Worm (Caenorhabditis elegans) whole organism, young adult: ENCODE results near the gene sde-2.

Experiments
- B0035.1 ChIP-seq: sonication (generic microtip); optimal IDR thresholded peaks from 2 replicates; lab custom pipeline; 2016; ENCODE audit warnings: missing genetic modification characterization, mild to moderate bottlenecking, missing compliant biosample characterization, missing genotype, missing genetic modification reagents
- C06A6.2 ChIP-seq: fragments of 200-800 bp; sonication (Bioruptor generic); conservative IDR thresholded peaks from 2 replicates; pipeline ENCODE4 v1.3.6; 2022; ENCODE audit warnings: missing genetic modification characterization, missing compliant biosample characterization
- C17E4.6 ChIP-seq: fragments of 200-800 bp; sonication (Bioruptor generic); IDR thresholded peaks from 2 replicates; pipeline ENCODE4 v1.3.6; 2022; ENCODE audit warnings: missing genetic modification reagents, missing genetic modification characterization, missing compliant biosample characterization
- D2030.7 ChIP-seq: fragments of 200-800 bp; sonication (Bioruptor generic); IDR thresholded peaks from 2 replicates; pipeline ENCODE4 v1.3.6; 2022; ENCODE audit warnings: missing genetic modification reagents, missing genetic modification characterization, missing compliant biosample characterization
- F57A8.1 ChIP-seq: fragments of 200-800 bp; sonication (Bioruptor generic); optimal IDR thresholded peaks from 2 replicates; lab custom pipeline; 2018; ENCODE audit warnings: mild to moderate bottlenecking, missing genetic modification characterization, moderate library complexity, missing compliant biosample characterization
- Y53G8AR.9 ChIP-seq: fragments of 200-800 bp; sonication (Bioruptor generic); conservative IDR thresholded peaks from 2 replicates; pipeline ENCODE4 v1.3.6; 2022; ENCODE audit warnings: missing genetic modification reagents, missing genetic modification characterization, missing compliant biosample characterization
- ZK185.1 ChIP-seq: sonication (generic microtip); optimal IDR thresholded peaks from 2 replicates; lab custom pipeline; 2016; ENCODE audit warnings: mild to moderate bottlenecking, missing genetic modification characterization, missing compliant biosample characterization; ENCODE audit not compliant: poor library complexity, severe bottlenecking
- aptf-2 ChIP-seq: fragments of 200-800 bp; sonication (Bioruptor generic); conservative IDR thresholded peaks from 2 replicates; pipeline ENCODE4 v1.3.6; 2022; ENCODE audit warnings: missing genetic modification reagents, missing genetic modification characterization, missing compliant biosample characterization
- bed-1 ChIP-seq: fragments of 200-800 bp; sonication (Bioruptor generic); IDR thresholded peaks from 2 replicates; pipeline ENCODE4 v1.3.6; 2022; ENCODE audit warnings: missing genetic modification reagents, missing genetic modification characterization, missing compliant biosample characterization
- ceh-40 ChIP-seq: fragments of 200-800 bp; sonication (Bioruptor generic); IDR thresholded peaks from 2 replicates; pipeline ENCODE4 v1.3.6; 2022; ENCODE audit warnings: missing genetic modification characterization, missing compliant biosample characterization
- ceh-58 ChIP-seq: fragments of 200-800 bp; sonication (Bioruptor generic); IDR thresholded peaks from 2 replicates; pipeline ENCODE4 v1.3.6; 2022; ENCODE audit warnings: missing genetic modification characterization, missing compliant biosample characterization
- die-1 ChIP-seq: sonication (generic microtip); optimal IDR thresholded peaks from 2 replicates; lab custom pipeline; 2016; ENCODE audit warnings: missing genotype, mild to moderate bottlenecking, missing genetic modification characterization, missing compliant biosample characterization
- dpff-1 ChIP-seq: sonication (generic microtip); optimal IDR thresholded peaks from 2 replicates; lab custom pipeline; 2017; ENCODE audit warnings: mild to moderate bottlenecking, missing genetic modification characterization, missing compliant biosample characterization
- egl-44 ChIP-seq: fragments of 200-800 bp; sonication (Bioruptor generic); IDR thresholded peaks from 2 replicates; pipeline ENCODE4 v1.3.6; 2022; ENCODE audit warnings: missing genetic modification reagents, missing genetic modification characterization, missing compliant biosample characterization
- ekl-4 ChIP-seq: fragments of 200-800 bp; sonication (Bioruptor generic); IDR thresholded peaks from 2 replicates; pipeline ENCODE4 v1.3.6; 2022; ENCODE audit warnings: missing genetic modification reagents, missing genetic modification characterization, missing compliant biosample characterization
- ets-4 ChIP-seq: fragments of 200-800 bp; sonication (Bioruptor generic); optimal IDR thresholded peaks from 2 replicates; lab custom pipeline; 2018; ENCODE audit warnings: mild to moderate bottlenecking, missing genetic modification characterization, missing compliant biosample characterization
- hmg-20 ChIP-seq: fragments of 200-800 bp; sonication (Bioruptor generic); IDR thresholded peaks from 2 replicates; pipeline ENCODE4 v1.3.6; 2022; ENCODE audit warnings: missing genetic modification reagents, missing genetic modification characterization, missing compliant biosample characterization
- hrde-1 ChIP-seq: sonication (generic microtip); optimal IDR thresholded peaks from 2 replicates; lab custom pipeline; 2016; ENCODE audit warnings: missing genetic modification characterization, mild to moderate bottlenecking, missing compliant biosample characterization, moderate library complexity, missing genotype, missing genetic modification reagents, borderline replicate concordance
- hsf-1 ChIP-seq: fragments of 200-800 bp; sonication (Bioruptor generic); IDR thresholded peaks from 2 replicates; pipeline ENCODE4 v1.3.6; 2022; ENCODE audit warnings: missing genetic modification reagents, missing genetic modification characterization, missing compliant biosample characterization
- lag-1 ChIP-seq: fragments of 200-800 bp; sonication (Bioruptor generic); IDR thresholded peaks from 2 replicates; pipeline ENCODE4 v1.3.6; 2022; ENCODE audit warnings: missing genetic modification reagents, missing genetic modification characterization, missing compliant biosample characterization
- let-526 ChIP-seq: fragments of 200-800 bp; sonication (Bioruptor generic); IDR thresholded peaks from 2 replicates; pipeline ENCODE4 v1.3.6; 2022; ENCODE audit warnings: missing genetic modification reagents, missing genetic modification characterization, missing compliant biosample characterization
- let-607 ChIP-seq, 2 experiments: fragments of 200-800 bp in 1 of 2; sonication (Bioruptor generic) in 1 of 2; sonication (generic microtip) in 1 of 2; optimal IDR thresholded peaks; 2 replicates each; lab custom pipeline; 2016 to 2018; ENCODE audit warnings: mild to moderate bottlenecking in 2 of 2, missing compliant biosample characterization in 2 of 2, missing genetic modification characterization in 2 of 2, moderate library complexity in 2 of 2, missing genotype in 1 of 2
- lin-35 ChIP-seq, 3 experiments: fragments of 150-350 bp in 2 of 3; sonication (generic microtip) in 1 of 3; optimal IDR thresholded peaks; 2 replicates each; lab custom pipeline; 2014 to 2018; ENCODE audit warnings: missing biosample characterization in 3 of 3, missing genetic modification characterization in 3 of 3, missing genetic modification reagents in 3 of 3
- madf-10 ChIP-seq: sonication (generic microtip); optimal IDR thresholded peaks from 2 replicates; lab custom pipeline; 2016; ENCODE audit warnings: mild to moderate bottlenecking, missing genetic modification characterization, missing compliant biosample characterization
- madf-3 ChIP-seq: fragments of 200-800 bp; sonication (Bioruptor generic); IDR thresholded peaks from 2 replicates; pipeline ENCODE4 v1.3.6; 2022; ENCODE audit warnings: missing genetic modification reagents, missing genetic modification characterization, missing compliant biosample characterization
- madf-6 ChIP-seq: fragments of 200-800 bp; sonication (Bioruptor generic); IDR thresholded peaks from 2 replicates; pipeline ENCODE4 v1.3.6; 2022; ENCODE audit warnings: missing genetic modification reagents, missing genetic modification characterization, missing compliant biosample characterization
- madf-8 ChIP-seq: fragments of 200-800 bp; sonication (Bioruptor generic); conservative IDR thresholded peaks from 2 replicates; pipeline ENCODE4 v1.3.6; 2022; ENCODE audit warnings: missing genetic modification reagents, missing genetic modification characterization, missing compliant biosample characterization
- mes-4 ChIP-seq: sonication (generic microtip); optimal IDR thresholded peaks from 2 replicates; lab custom pipeline; 2016; ENCODE audit warnings: missing genotype, missing genetic modification characterization, missing compliant biosample characterization
- nfyb-1 ChIP-seq: fragments of 200-800 bp; sonication (Bioruptor generic); IDR thresholded peaks from 2 replicates; pipeline ENCODE4 v1.3.6; 2022; ENCODE audit warnings: missing genetic modification reagents, missing genetic modification characterization, missing compliant biosample characterization
- nhr-120 ChIP-seq: fragments of 200-800 bp; sonication (Bioruptor generic); IDR thresholded peaks from 2 replicates; pipeline ENCODE4 v1.3.6; 2022; ENCODE audit warnings: missing genetic modification characterization, missing compliant biosample characterization
- nhr-80 ChIP-seq: sonication (generic microtip); optimal IDR thresholded peaks from 2 replicates; lab custom pipeline; 2016; ENCODE audit warnings: missing genetic modification characterization, missing compliant biosample characterization
- pbrm-1 ChIP-seq: fragments of 200-800 bp; sonication (Bioruptor generic); IDR thresholded peaks from 2 replicates; pipeline ENCODE4 v1.3.6; 2022; ENCODE audit warnings: missing genetic modification reagents, missing genetic modification characterization, missing compliant biosample characterization
- rcor-1 ChIP-seq: fragments of 200-800 bp; sonication (Bioruptor generic); IDR thresholded peaks from 2 replicates; pipeline ENCODE4 v1.3.6; 2022; ENCODE audit warnings: missing genetic modification reagents, missing genetic modification characterization, missing compliant biosample characterization
- rec-8 ChIP-seq, 2 experiments: sonication (generic microtip); optimal IDR thresholded peaks; 2 replicates each; lab custom pipeline; 2016; ENCODE audit warnings: mild to moderate bottlenecking in 2 of 2, missing genetic modification characterization in 2 of 2, missing genetic modification reagents in 2 of 2, missing genotype in 2 of 2, missing biosample characterization in 1 of 2, missing compliant biosample characterization in 1 of 2, moderate library complexity in 1 of 2
- repo-1 ChIP-seq: sonication (generic microtip); optimal IDR thresholded peaks from 2 replicates; lab custom pipeline; 2017; ENCODE audit warnings: mild to moderate bottlenecking, missing genetic modification characterization, missing compliant biosample characterization
- sea-2 ChIP-seq: fragments of 200-800 bp; sonication (Bioruptor generic); IDR thresholded peaks from 2 replicates; pipeline ENCODE4 v1.3.6; 2022; ENCODE audit warnings: missing genetic modification characterization, missing compliant biosample characterization
- sptf-2 ChIP-seq: fragments of 200-800 bp; sonication (Bioruptor generic); optimal IDR thresholded peaks from 2 replicates; lab custom pipeline; 2018; ENCODE audit warnings: mild to moderate bottlenecking, missing genetic modification characterization, missing compliant biosample characterization
- tlf-1 ChIP-seq: fragments of 200-800 bp; sonication (Bioruptor generic); optimal IDR thresholded peaks from 2 replicates; lab custom pipeline; 2018; ENCODE audit warnings: mild to moderate bottlenecking, missing genetic modification characterization, missing compliant biosample characterization
- ztf-25 ChIP-seq: fragments of 200-800 bp; sonication (Bioruptor generic); IDR thresholded peaks from 2 replicates; pipeline ENCODE4 v1.3.6; 2022; ENCODE audit warnings: missing genetic modification reagents, missing genetic modification characterization, missing compliant biosample characterization
- ztf-26 ChIP-seq: sonication (generic microtip); optimal IDR thresholded peaks from 2 replicates; lab custom pipeline; 2017; ENCODE audit warnings: missing genetic modification characterization, missing compliant biosample characterization
- ztf-28 ChIP-seq: fragments of 200-800 bp; sonication (Bioruptor generic); IDR thresholded peaks from 2 replicates; pipeline ENCODE4 v1.3.6; 2022; ENCODE audit warnings: missing genetic modification reagents, missing genetic modification characterization, missing compliant biosample characterization

The sde-2 gene

DNA sequence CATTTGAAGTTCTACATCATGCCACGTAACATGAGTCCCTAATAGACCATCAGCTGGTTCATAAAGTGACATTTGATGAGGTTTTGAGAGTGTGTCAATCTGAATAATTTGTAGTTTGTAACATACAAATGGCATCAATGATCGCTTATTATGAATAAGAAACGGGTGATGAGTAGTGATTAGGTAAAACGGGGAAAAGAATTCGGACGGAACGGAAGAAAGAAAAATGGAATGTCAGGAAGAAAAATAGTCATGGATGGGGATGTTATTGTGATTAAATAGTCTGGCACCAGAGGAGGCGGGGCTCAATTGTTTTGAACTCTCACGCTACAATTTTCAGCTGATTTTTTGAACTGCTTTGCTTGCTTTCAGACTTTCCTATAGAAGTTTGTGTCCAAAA lies 6.8 kb downstream of the sde-2 start, which contains the start of gene H37A05.2:
Gene H37A05.2 (minus strand): TSS at position 101 of the 400 bp plus-strand sequence.
- TF ChIP-seq ekl-4 (GFP tag; lab: Robert Waterston, UW): no peak
- no peak for TF ChIP-seq aptf-2 (GFP tag; lab: Robert Waterston, UW)
- no peak for TF ChIP-seq tlf-1 (GFP tag; lab: Kevin White, UChicago)

ce11 chrV:13636411-13636810 lies 9.0 kb downstream of the sde-2 start:
- TF ChIP-seq dpff-1 (tag; lab: Kevin White, UChicago) (no peak), F57A8.1 (GFP tag; lab: Kevin White, UChicago) (no peak), pbrm-1 (GFP tag; lab: Robert Waterston, UW) (no peak), rcor-1 (GFP tag; lab: Robert Waterston, UW) (no peak), Y53G8AR.9 (GFP tag; lab: Robert Waterston, UW) (no peak), rec-8 (tag; optimal IDR thresholded peaks at IDR 0.05; lab: Kevin White, UChicago) (no peak), bed-1 (GFP tag; lab: Robert Waterston, UW) (no peak), ceh-40 (GFP tag; lab: Robert Waterston, UW) (no peak), nhr-120 (GFP tag; lab: Robert Waterston, UW) (no peak), lin-35 (GFP tag; optimal IDR thresholded peaks at IDR 0.05; lab: Kevin White, UChicago) (no peak), mes-4 (tag; lab: Kevin White, UChicago) (no peak), ztf-25 (no peak), repo-1 (no peak), ztf-26 (tag; lab: Kevin White, UChicago) (no peak)

DNA sequence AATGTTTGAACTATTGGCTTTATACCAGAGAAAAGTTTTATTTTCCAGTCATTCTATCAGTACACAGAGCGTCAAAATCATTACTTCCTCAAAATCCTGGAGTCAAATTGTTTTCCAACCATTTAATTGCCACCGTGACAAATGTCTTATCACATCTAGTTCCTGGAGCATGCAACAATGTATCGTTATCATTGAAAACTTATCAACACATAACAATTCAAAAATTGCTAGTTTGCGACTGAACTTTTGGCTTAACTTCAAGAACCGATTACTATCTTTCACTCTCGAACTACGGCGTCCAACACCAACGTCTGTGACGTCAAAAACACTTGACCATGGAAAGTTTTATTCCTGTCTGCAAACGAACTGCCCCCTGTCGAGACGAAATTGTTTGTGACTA lies 10.7 kb downstream of the sde-2 start:
- TF ChIP-seq ceh-40 (GFP tag; lab: Robert Waterston, UW): no peak
- TF ChIP-seq ets-4 (GFP tag; lab: Kevin White, UChicago): peak; percentile 21
- no peak for TF ChIP-seq rec-8 (tag; optimal IDR thresholded peaks at IDR 0.05; lab: Kevin White, UChicago)
- peak; percentile 68 for TF ChIP-seq nhr-80 (tag; lab: Kevin White, UChicago)

DNA sequence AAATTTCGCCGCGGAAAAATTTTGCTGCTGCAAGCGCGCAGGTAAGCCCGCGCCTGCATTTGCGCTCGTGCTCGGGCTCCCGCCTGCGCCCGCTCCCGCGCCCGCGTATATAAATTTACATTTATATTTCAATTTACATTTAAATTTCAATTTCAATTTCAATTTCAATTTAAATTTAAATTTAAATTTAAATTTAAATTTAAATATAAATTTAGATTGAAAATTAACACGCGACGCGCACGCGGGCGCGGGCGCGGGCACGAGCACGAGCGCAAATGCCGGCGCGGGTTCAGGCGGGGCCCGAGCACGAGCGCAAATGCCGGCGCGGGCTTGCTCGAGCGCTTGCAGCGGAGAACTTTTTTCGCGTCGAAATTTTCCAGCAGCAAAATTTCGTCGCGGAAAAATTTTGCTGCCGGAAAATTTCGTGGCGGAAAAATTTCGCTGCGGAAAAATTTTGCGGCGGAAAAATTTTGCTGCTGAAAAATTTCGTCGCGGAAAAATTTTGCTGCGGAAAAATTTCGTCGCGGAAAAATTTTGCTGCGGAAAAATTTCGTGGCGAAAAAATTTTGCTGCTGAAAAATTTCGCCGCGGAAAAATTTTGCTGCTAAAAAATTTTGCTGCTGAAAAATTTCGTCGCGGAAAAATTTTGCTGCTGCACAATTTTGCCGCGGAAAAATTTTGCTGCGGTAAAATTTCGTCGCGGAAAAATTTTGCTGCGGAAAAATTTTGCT lies 18.6 kb downstream of the sde-2 start:
- 0 out of 2 replicates have a peak, but pooled peaks have one; percentile 4 for TF ChIP-seq ceh-58
- peak; percentile 43 for TF ChIP-seq madf-8
- TF ChIP-seq B0035.1: no peak
- TF ChIP-seq nfyb-1 (GFP tag; lab: Robert Waterston, UW): 0 out of 2 replicates have a peak, but pooled peaks have one; percentile 36
- peak; percentile 81 for TF ChIP-seq madf-3 (GFP tag; lab: Robert Waterston, UW)
- no peak for TF ChIP-seq madf-10 (tag; lab: Kevin White, UChicago)
- TF ChIP-seq let-526 (GFP tag; lab: Robert Waterston, UW): no peak; the same call in 1 of the 2 replicates
- TF ChIP-seq C06A6.2 (GFP tag; lab: Robert Waterston, UW): peak; percentile 38; the same call in 1 of the 2 replicates
- 0 out of 2 replicates have a peak, but pooled peaks have one; percentile 22 for TF ChIP-seq Y53G8AR.9 (GFP tag; lab: Robert Waterston, UW)
- no peak for TF ChIP-seq sptf-2 (GFP tag; lab: Kevin White, UChicago)
- TF ChIP-seq C17E4.6 (GFP tag; lab: Robert Waterston, UW): no peak; the same call in 1 of the 2 replicates
- TF ChIP-seq hsf-1 (GFP tag; lab: Robert Waterston, UW): peak; percentile 12; the same call in 1 of the 2 replicates
- TF ChIP-seq let-607 (tag; optimal IDR thresholded peaks at IDR 0.05; lab: Kevin White, UChicago): no peak
- TF ChIP-seq egl-44 (GFP tag; lab: Robert Waterston, UW): 0 out of 2 replicates have a peak, but pooled peaks have one; percentile 15
- peak; percentile 30 for TF ChIP-seq D2030.7 (GFP tag; lab: Robert Waterston, UW)
- 0 out of 2 replicates have a peak, but pooled peaks have one; percentile 81 for TF ChIP-seq sea-2 (GFP tag; lab: Robert Waterston, UW)
- TF ChIP-seq madf-6 (GFP tag; lab: Robert Waterston, UW): peak; percentile 55; the same call in 1 of the 2 replicates
- TF ChIP-seq ztf-28: 0 out of 2 replicates have a peak, but pooled peaks have one; percentile 68
- peak; percentile 20; the same call in 1 of the 2 replicates for TF ChIP-seq lag-1
- no peak for TF ChIP-seq hmg-20 (GFP tag; lab: Robert Waterston, UW)
- TF ChIP-seq ZK185.1: no peak
- TF ChIP-seq die-1: peak; percentile 22
- no peak for TF ChIP-seq hrde-1 (tag; lab: Kevin White, UChicago)
